Worm (Caenorhabditis elegans): Measurements from ENCODE around the gene acaa-2.

ce11 chrIII:13377249-13377648 is 32.5 kb downstream of the acaa-2 start:
- TF ChIP-seq W03F9.2 (tag; optimal IDR thresholded peaks at IDR 0.05) = peak; percentile 20
- no peak for TF ChIP-seq dao-5 (tag; optimal IDR thresholded peaks at IDR 0.05)

Measured in whole organism, L4/young adult.